Worm (Caenorhabditis elegans) whole organism, young adult: ENCODE results near the gene C17H12.12.
A peak's percentile ranks its signal among the peaks of the same experiment; 100 is the strongest.

Experiments
- B0261.1 ChIP-seq: sonication (generic microtip); optimal IDR thresholded peaks from 2 replicates; lab custom pipeline; 2016; ENCODE audit warnings: mild to moderate bottlenecking, missing genetic modification characterization, moderate library complexity, missing compliant biosample characterization
- C06A6.2 ChIP-seq: fragments of 200-800 bp; sonication (Bioruptor generic); conservative IDR thresholded peaks from 2 replicates; pipeline ENCODE4 v1.3.6; 2022; ENCODE audit warnings: missing genetic modification characterization, missing compliant biosample characterization
- C17E4.6 ChIP-seq: fragments of 200-800 bp; sonication (Bioruptor generic); IDR thresholded peaks from 2 replicates; pipeline ENCODE4 v1.3.6; 2022; ENCODE audit warnings: missing genetic modification reagents, missing genetic modification characterization, missing compliant biosample characterization
- F10E7.11 ChIP-seq: sonication (generic microtip); optimal IDR thresholded peaks from 2 replicates; lab custom pipeline; 2017; ENCODE audit warnings: mild to moderate bottlenecking, missing genetic modification characterization, moderate library complexity, missing compliant biosample characterization
- F23B12.7 ChIP-seq: sonication (generic microtip); optimal IDR thresholded peaks from 2 replicates; lab custom pipeline; 2017; ENCODE audit warnings: missing genetic modification characterization, mild to moderate bottlenecking, missing compliant biosample characterization, antibody characterized with exemption, moderate library complexity; ENCODE audit not compliant: insufficient read depth
- F33H1.4 ChIP-seq: fragments of 200-800 bp; sonication (Bioruptor generic); IDR thresholded peaks from 2 replicates; pipeline ENCODE4 v1.3.6; 2022; ENCODE audit warnings: missing genetic modification reagents, missing genetic modification characterization, missing compliant biosample characterization
- F52B5.7 ChIP-seq: sonication (generic microtip); optimal IDR thresholded peaks from 2 replicates; lab custom pipeline; 2016; ENCODE audit warnings: mild to moderate bottlenecking, missing genetic modification characterization, missing compliant biosample characterization
- T26A5.8 ChIP-seq: sonication (generic microtip); optimal IDR thresholded peaks from 2 replicates; lab custom pipeline; 2016; ENCODE audit warnings: missing genetic modification characterization, missing compliant biosample characterization
- attf-5 ChIP-seq: fragments of 200-800 bp; sonication (Bioruptor generic); optimal IDR thresholded peaks from 2 replicates; lab custom pipeline; 2018; ENCODE audit warnings: mild to moderate bottlenecking, missing genetic modification characterization, missing compliant biosample characterization
- ccch-3 ChIP-seq: fragments of 200-800 bp; sonication (Bioruptor generic); optimal IDR thresholded peaks from 2 replicates; lab custom pipeline; 2018; ENCODE audit warnings: mild to moderate bottlenecking, missing genetic modification characterization, missing compliant biosample characterization
- ceh-27 ChIP-seq: fragments of 200-800 bp; sonication (Bioruptor generic); optimal IDR thresholded peaks from 2 replicates; lab custom pipeline; 2018; ENCODE audit warnings: mild to moderate bottlenecking, missing genetic modification characterization, moderate library complexity, missing compliant biosample characterization
- ceh-58 ChIP-seq: fragments of 200-800 bp; sonication (Bioruptor generic); IDR thresholded peaks from 2 replicates; pipeline ENCODE4 v1.3.6; 2022; ENCODE audit warnings: missing genetic modification characterization, missing compliant biosample characterization
- ceh-91 ChIP-seq: fragments of 200-800 bp; sonication (Bioruptor generic); IDR thresholded peaks from 2 replicates; pipeline ENCODE4 v1.3.6; 2022; ENCODE audit warnings: missing genetic modification reagents, missing genetic modification characterization, missing compliant biosample characterization
- chd-7 ChIP-seq: sonication (generic microtip); optimal IDR thresholded peaks from 2 replicates; lab custom pipeline; 2016; ENCODE audit warnings: mild to moderate bottlenecking, missing genetic modification characterization, moderate library complexity, missing compliant biosample characterization
- dox-1 ChIP-seq: fragments of 200-800 bp; sonication (Bioruptor generic); IDR thresholded peaks from 2 replicates; pipeline ENCODE4 v1.3.6; 2022; ENCODE audit warnings: missing genetic modification reagents, missing genetic modification characterization, missing compliant biosample characterization
- dpff-1 ChIP-seq: sonication (generic microtip); optimal IDR thresholded peaks from 2 replicates; lab custom pipeline; 2017; ENCODE audit warnings: mild to moderate bottlenecking, missing genetic modification characterization, missing compliant biosample characterization
- egl-44 ChIP-seq: fragments of 200-800 bp; sonication (Bioruptor generic); IDR thresholded peaks from 2 replicates; pipeline ENCODE4 v1.3.6; 2022; ENCODE audit warnings: missing genetic modification reagents, missing genetic modification characterization, missing compliant biosample characterization
- egrh-3 ChIP-seq: fragments of 200-800 bp; sonication (Bioruptor generic); IDR thresholded peaks from 2 replicates; pipeline ENCODE4 v1.3.6; 2022; ENCODE audit warnings: missing genetic modification reagents, missing genetic modification characterization, missing compliant biosample characterization
- fkh-3 ChIP-seq: sonication (generic microtip); optimal IDR thresholded peaks from 2 replicates; lab custom pipeline; 2016; ENCODE audit warnings: mild to moderate bottlenecking, missing genetic modification characterization, missing compliant biosample characterization
- him-1 ChIP-seq: sonication (generic microtip); optimal IDR thresholded peaks from 2 replicates; lab custom pipeline; 2016; ENCODE audit warnings: missing genotype, missing genetic modification reagents, missing genetic modification characterization, missing compliant biosample characterization
- hrde-1 ChIP-seq: sonication (generic microtip); optimal IDR thresholded peaks from 2 replicates; lab custom pipeline; 2016; ENCODE audit warnings: missing genetic modification characterization, mild to moderate bottlenecking, missing compliant biosample characterization, moderate library complexity, missing genotype, missing genetic modification reagents, borderline replicate concordance
- let-526 ChIP-seq: fragments of 200-800 bp; sonication (Bioruptor generic); IDR thresholded peaks from 2 replicates; pipeline ENCODE4 v1.3.6; 2022; ENCODE audit warnings: missing genetic modification reagents, missing genetic modification characterization, missing compliant biosample characterization
- lin-26 ChIP-seq: fragments of 200-800 bp; sonication (Bioruptor generic); IDR thresholded peaks from 2 replicates; pipeline ENCODE4 v1.3.6; 2022; ENCODE audit warnings: missing genetic modification reagents, missing genetic modification characterization, missing compliant biosample characterization
- lin-54 ChIP-seq: fragments of 200-800 bp; sonication (Bioruptor generic); optimal IDR thresholded peaks from 2 replicates; lab custom pipeline; 2018; ENCODE audit warnings: mild to moderate bottlenecking, missing genetic modification characterization, missing compliant biosample characterization
- lir-1 ChIP-seq: fragments of 200-800 bp; sonication (Bioruptor generic); conservative IDR thresholded peaks from 2 replicates; pipeline ENCODE4 v1.3.6; 2022; ENCODE audit warnings: missing genetic modification reagents, missing genetic modification characterization, missing compliant biosample characterization
- madf-3 ChIP-seq: fragments of 200-800 bp; sonication (Bioruptor generic); IDR thresholded peaks from 2 replicates; pipeline ENCODE4 v1.3.6; 2022; ENCODE audit warnings: missing genetic modification reagents, missing genetic modification characterization, missing compliant biosample characterization
- madf-8 ChIP-seq: fragments of 200-800 bp; sonication (Bioruptor generic); conservative IDR thresholded peaks from 2 replicates; pipeline ENCODE4 v1.3.6; 2022; ENCODE audit warnings: missing genetic modification reagents, missing genetic modification characterization, missing compliant biosample characterization
- mel-28 ChIP-seq: sonication (generic microtip); optimal IDR thresholded peaks from 2 replicates; lab custom pipeline; 2016; ENCODE audit warnings: borderline replicate concordance, mild to moderate bottlenecking, missing genetic modification characterization, missing compliant biosample characterization
- mxl-1 ChIP-seq: sonication (generic microtip); optimal IDR thresholded peaks from 2 replicates; lab custom pipeline; 2016; ENCODE audit warnings: missing genetic modification characterization, missing compliant biosample characterization
- nfyb-1 ChIP-seq: fragments of 200-800 bp; sonication (Bioruptor generic); IDR thresholded peaks from 2 replicates; pipeline ENCODE4 v1.3.6; 2022; ENCODE audit warnings: missing genetic modification reagents, missing genetic modification characterization, missing compliant biosample characterization
- nhr-179 ChIP-seq: sonication (generic microtip); optimal IDR thresholded peaks from 2 replicates; lab custom pipeline; 2016; ENCODE audit warnings: mild to moderate bottlenecking, missing genetic modification characterization, missing compliant biosample characterization
- nhr-27 ChIP-seq: fragments of 200-800 bp; sonication (Bioruptor generic); optimal IDR thresholded peaks from 2 replicates; lab custom pipeline; 2018; ENCODE audit warnings: mild to moderate bottlenecking, missing genetic modification characterization, moderate library complexity, missing compliant biosample characterization
- nhr-90 ChIP-seq: sonication (generic microtip); optimal IDR thresholded peaks from 2 replicates; lab custom pipeline; 2016; ENCODE audit warnings: missing genotype, mild to moderate bottlenecking, missing genetic modification characterization, missing compliant biosample characterization
- rec-8 ChIP-seq, 2 experiments: sonication (generic microtip); optimal IDR thresholded peaks; 2 replicates each; lab custom pipeline; 2016; ENCODE audit warnings: mild to moderate bottlenecking in 2 of 2, missing genetic modification characterization in 2 of 2, missing genetic modification reagents in 2 of 2, missing genotype in 2 of 2, missing biosample characterization in 1 of 2, missing compliant biosample characterization in 1 of 2, moderate library complexity in 1 of 2
- sdz-38 ChIP-seq: sonication (generic microtip); optimal IDR thresholded peaks from 2 replicates; lab custom pipeline; 2016; ENCODE audit warnings: missing genotype, missing genetic modification characterization, missing compliant biosample characterization
- snpc-4 ChIP-seq, 5 experiments: fragments of 150-350 bp in 1 of 5; sonication (generic microtip) in 4 of 5; optimal IDR thresholded peaks; 2 replicates each; lab custom pipeline; 2014 to 2018; ENCODE audit warnings: missing genetic modification characterization in 5 of 5, missing biosample characterization in 3 of 5, antibody characterized with exemption in 2 of 5, mild to moderate bottlenecking in 2 of 5, missing compliant biosample characterization in 2 of 5, missing genotype in 2 of 5, moderate library complexity in 2 of 5, missing genetic modification reagents in 1 of 5
- sptf-2 ChIP-seq: fragments of 200-800 bp; sonication (Bioruptor generic); optimal IDR thresholded peaks from 2 replicates; lab custom pipeline; 2018; ENCODE audit warnings: mild to moderate bottlenecking, missing genetic modification characterization, missing compliant biosample characterization
- tbp1 ChIP-seq: fragments of 200-800 bp; sonication (Bioruptor generic); optimal IDR thresholded peaks from 2 replicates; lab custom pipeline; 2018; ENCODE audit warnings: mild to moderate bottlenecking, missing genetic modification characterization, missing compliant biosample characterization
- unc-62 ChIP-seq: fragments of 150-350 bp; optimal IDR thresholded peaks from 2 replicates; lab custom pipeline; 2014; ENCODE audit warnings: missing biosample characterization, missing genetic modification reagents, missing genetic modification characterization
- xnd-1 ChIP-seq: sonication (generic microtip); optimal IDR thresholded peaks from 2 replicates; lab custom pipeline; 2016; ENCODE audit warnings: missing genotype, missing genetic modification reagents, missing genetic modification characterization, missing compliant biosample characterization
- zfh-2 ChIP-seq: fragments of 200-800 bp; sonication (Bioruptor generic); conservative IDR thresholded peaks from 2 replicates; pipeline ENCODE4 v1.3.6; 2022; ENCODE audit warnings: missing genetic modification reagents, missing genetic modification characterization, missing compliant biosample characterization
- zim-3 ChIP-seq: sonication (generic microtip); optimal IDR thresholded peaks from 2 replicates; lab custom pipeline; 2017; ENCODE audit warnings: mild to moderate bottlenecking, missing genetic modification characterization, moderate library complexity, missing compliant biosample characterization
- ztf-18 ChIP-seq: sonication (generic microtip); optimal IDR thresholded peaks from 2 replicates; lab custom pipeline; 2016; ENCODE audit warnings: missing genotype, mild to moderate bottlenecking, missing genetic modification characterization, missing compliant biosample characterization
- ztf-25 ChIP-seq: fragments of 200-800 bp; sonication (Bioruptor generic); IDR thresholded peaks from 2 replicates; pipeline ENCODE4 v1.3.6; 2022; ENCODE audit warnings: missing genetic modification reagents, missing genetic modification characterization, missing compliant biosample characterization
- ztf-28 ChIP-seq: fragments of 200-800 bp; sonication (Bioruptor generic); IDR thresholded peaks from 2 replicates; pipeline ENCODE4 v1.3.6; 2022; ENCODE audit warnings: missing genetic modification reagents, missing genetic modification characterization, missing compliant biosample characterization

C17H12.12 gene

ce11 chrIV:6789950-6790349, 5.8 kb upstream of the C17H12.12 start (continued):
- no peak for TF ChIP-seq C06A6.2 (GFP tag; lab: Robert Waterston, UW)
- TF ChIP-seq ztf-18: no peak
- no peak for TF ChIP-seq nfyb-1 (GFP tag; lab: Robert Waterston, UW)
- no peak for TF ChIP-seq mel-28
- TF ChIP-seq F52B5.7: no peak
- TF ChIP-seq egrh-3 (GFP tag; lab: Robert Waterston, UW): no peak
- TF ChIP-seq ceh-58: no peak
- peak; percentile 83 for TF ChIP-seq F33H1.4 (GFP tag; lab: Robert Waterston, UW)
- no peak for TF ChIP-seq zfh-2 (GFP tag; lab: Robert Waterston, UW)
- TF ChIP-seq tbp1 (GFP tag; lab: Kevin White, UChicago): peak; percentile 32
- TF ChIP-seq dox-1 (GFP tag; lab: Robert Waterston, UW): 0 out of 2 replicates have a peak, but pooled peaks have one; percentile 4
- peak; percentile 6 for TF ChIP-seq him-1 (tag; lab: Kevin White, UChicago)
- TF ChIP-seq snpc-4 (GFP tag; optimal IDR thresholded peaks at IDR 0.05; lab: Kevin White, UChicago): peak; percentile 60
- peak in 2 of 4 experiments; percentile 61 to 65 for TF ChIP-seq snpc-4 (tag; optimal IDR thresholded peaks at IDR 0.05; lab: Kevin White, UChicago)
- no peak for TF ChIP-seq egl-44 (GFP tag; lab: Robert Waterston, UW)
- TF ChIP-seq B0261.1 (tag; lab: Kevin White, UChicago): no peak
- TF ChIP-seq ceh-91 (GFP tag; lab: Robert Waterston, UW): peak; percentile 59
- no peak for TF ChIP-seq F23B12.7 (tag; lab: Kevin White, UChicago)
- TF ChIP-seq nhr-179 (tag; lab: Kevin White, UChicago): no peak
- no peak for TF ChIP-seq F10E7.11 (tag; lab: Kevin White, UChicago)

ce11 chrIV:6790438-6791124, 5.1 kb upstream of the C17H12.12 start, which contains the start of the genes C17H12.2 and vha-8:
Gene C17H12.2 (minus strand): TSS chrIV:6790488.
Gene vha-8 (plus strand): TSS chrIV:6791074.
- TF ChIP-seq F23B12.7 (tag; lab: Kevin White, UChicago) (peak; percentile 85), ztf-28 (no peak), nhr-90 (tag; lab: Kevin White, UChicago) (peak; percentile 40), lir-1 (GFP tag; lab: Robert Waterston, UW) (no peak), dpff-1 (tag; lab: Kevin White, UChicago) (no peak), C17E4.6 (GFP tag; lab: Robert Waterston, UW) (no peak), lin-54 (GFP tag; lab: Kevin White, UChicago) (peak; percentile 73), zim-3 (no peak), lin-26 (peak; percentile 75; the same call in 1 of the 2 replicates), madf-8 (GFP tag; lab: Robert Waterston, UW) (no peak), sptf-2 (GFP tag; lab: Kevin White, UChicago) (no peak), ccch-3 (GFP tag; lab: Kevin White, UChicago) (no peak), ceh-58 (no peak), F52B5.7 (no peak), T26A5.8 (tag; lab: Kevin White, UChicago) (no peak), attf-5 (GFP tag; lab: Kevin White, UChicago) (peak; percentile 96), nhr-27 (tag; lab: Kevin White, UChicago) (no peak), ceh-27 (GFP tag; lab: Kevin White, UChicago) (peak; percentile 91), chd-7 (tag; lab: Kevin White, UChicago) (peak; percentile 46), ztf-25 (GFP tag; lab: Robert Waterston, UW) (no peak), C06A6.2 (GFP tag; lab: Robert Waterston, UW) (0 out of 2 replicates have a peak, but pooled peaks have one; percentile 28), let-526 (GFP tag; lab: Robert Waterston, UW) (0 out of 2 replicates have a peak, but pooled peaks have one; percentile 46), mxl-1 (tag; lab: Kevin White, UChicago) (no peak), sdz-38 (tag; lab: Kevin White, UChicago) (no peak), fkh-3 (tag; lab: Kevin White, UChicago) (no peak), hrde-1 (tag; lab: Kevin White, UChicago) (no peak), xnd-1 (tag; lab: Kevin White, UChicago) (no peak), unc-62 (GFP tag; lab: Kevin White, UChicago) (peak; percentile 34), madf-3 (0 out of 2 replicates have a peak, but pooled peaks have one; percentile 6), rec-8 (tag; optimal IDR thresholded peaks at IDR 0.05; lab: Kevin White, UChicago) (no peak), F10E7.11 (tag; lab: Kevin White, UChicago) (no peak)
